Worm (Caenorhabditis elegans): Measurements from ENCODE around the gene gst-39.
"Not testable (repeated sequence)": the region's sequence is repeated elsewhere in the genome, so short reads cannot be mapped to it uniquely, and the experiment has no call there.

gst-39 gene

ce11 chrII:15171816-15172215, at the start of gene gst-39:
Gene gst-39, minus strand, starts transcription at chrII:15171916.
- TF ChIP-seq tbx-8 (GFP tag; optimal IDR thresholded peaks at IDR 0.05); mls-2 (tag; optimal IDR thresholded peaks at IDR 0.05); bed-3 (GFP tag; optimal IDR thresholded peaks at IDR 0.05): not testable (repeated sequence)

- no peak for TF ChIP-seq lin-32 (GFP tag; optimal IDR thresholded peaks at IDR 0.05)
- no peak for TF ChIP-seq elt-1 (tag; optimal IDR thresholded peaks at IDR 0.05; ENCODE audit: borderline replicate concordance, insufficient read depth)
- no peak for TF ChIP-seq mab-5 (tag; optimal IDR thresholded peaks at IDR 0.05)
- TF ChIP-seq elt-3 (tag; optimal IDR thresholded peaks at IDR 0.05) = no peak
Measured at ce11 chrII:15220116-15220515, 48.4 kb upstream of the gst-39 start.

- TF ChIP-seq blmp-1 (tag; optimal IDR thresholded peaks at IDR 0.05) = no peak
- no peak for TF ChIP-seq lin-32 (GFP tag; optimal IDR thresholded peaks at IDR 0.05)
- no peak for TF ChIP-seq nhr-12 (tag; optimal IDR thresholded peaks at IDR 0.05)
- peak; percentile 67 for TF ChIP-seq pha-4 (tag; optimal IDR thresholded peaks at IDR 0.05)
- TF ChIP-seq M03D4.4 (tag; optimal IDR thresholded peaks at IDR 0.05) = no peak
- TF ChIP-seq flh-1 (GFP tag; optimal IDR thresholded peaks at IDR 0.05) = no peak
Measured at ce11 chrII:15219033-15219432, 47.3 kb upstream of the gst-39 start.

ce11 chrII:15218609-15219008, 46.9 kb upstream of the gst-39 start:
- no peak for TF ChIP-seq ces-1 (GFP tag; optimal IDR thresholded peaks at IDR 0.05)
- no peak for TF ChIP-seq unc-62 (GFP tag; optimal IDR thresholded peaks at IDR 0.05)
- TF ChIP-seq nhr-28 (tag; optimal IDR thresholded peaks at IDR 0.05) = no peak
- no peak for TF ChIP-seq nhr-2 (tag; optimal IDR thresholded peaks at IDR 0.05)
- no peak for TF ChIP-seq sem-2 (GFP tag; optimal IDR thresholded peaks at IDR 0.05)
- no peak for TF ChIP-seq lsy-2 (tag; optimal IDR thresholded peaks at IDR 0.05)
- TF ChIP-seq snpc-4 (tag; optimal IDR thresholded peaks at IDR 0.05) = no peak
- no peak for TF ChIP-seq unc-120 (tag; optimal IDR thresholded peaks at IDR 0.05; ENCODE audit: poor library complexity, severe bottlenecking)
- no peak for TF ChIP-seq flh-1 (GFP tag; optimal IDR thresholded peaks at IDR 0.05)
- TF ChIP-seq bed-3 (GFP tag; optimal IDR thresholded peaks at IDR 0.05) = no peak
- no peak for TF ChIP-seq hlh-1 (tag; optimal IDR thresholded peaks at IDR 0.05)
- TF ChIP-seq nhr-12 (tag; optimal IDR thresholded peaks at IDR 0.05) = no peak
- no peak for TF ChIP-seq mep-1 (tag; optimal IDR thresholded peaks at IDR 0.05)

- peak; percentile 33 for TF ChIP-seq sem-2 (GFP tag; optimal IDR thresholded peaks at IDR 0.05)
- no peak for TF ChIP-seq nhr-12 (tag; optimal IDR thresholded peaks at IDR 0.05)
- TF ChIP-seq blmp-1 (tag; optimal IDR thresholded peaks at IDR 0.05) = peak; percentile 95
- TF ChIP-seq mls-2 (tag; optimal IDR thresholded peaks at IDR 0.05) = peak; percentile 34
- TF ChIP-seq lin-13 (tag; optimal IDR thresholded peaks at IDR 0.05) = no peak
- TF ChIP-seq mep-1 (tag; optimal IDR thresholded peaks at IDR 0.05) = no peak
- no peak for TF ChIP-seq ceh-43 (GFP tag; optimal IDR thresholded peaks at IDR 0.05)
- peak; percentile 23 for TF ChIP-seq lin-32 (GFP tag; optimal IDR thresholded peaks at IDR 0.05)
- no peak for TF ChIP-seq pha-4 (tag; optimal IDR thresholded peaks at IDR 0.05)
- TF ChIP-seq ceh-83 (GFP tag; optimal IDR thresholded peaks at IDR 0.05) = no peak
- TF ChIP-seq mab-5 (tag; optimal IDR thresholded peaks at IDR 0.05) = no peak
- no peak for TF ChIP-seq cnd-1 (tag; optimal IDR thresholded peaks at IDR 0.05)
- no peak for TF ChIP-seq unc-39 (tag; optimal IDR thresholded peaks at IDR 0.05)
- TF ChIP-seq unc-62 (GFP tag; optimal IDR thresholded peaks at IDR 0.05) = no peak
- TF ChIP-seq sptf-1 (tag; optimal IDR thresholded peaks at IDR 0.05) = peak; percentile 74
- TF ChIP-seq unc-120 (tag; optimal IDR thresholded peaks at IDR 0.05; ENCODE audit: poor library complexity, severe bottlenecking) = no peak
- peak; percentile 39 for TF ChIP-seq M03D4.4 (tag; optimal IDR thresholded peaks at IDR 0.05)
- TF ChIP-seq bed-3 (GFP tag; optimal IDR thresholded peaks at IDR 0.05) = peak; percentile 24
- peak; percentile 66 for TF ChIP-seq elt-1 (tag; optimal IDR thresholded peaks at IDR 0.05; ENCODE audit: borderline replicate concordance, insufficient read depth)
- TF ChIP-seq tbx-8 (GFP tag; optimal IDR thresholded peaks at IDR 0.05) = no peak
- TF ChIP-seq nhr-76 (tag; optimal IDR thresholded peaks at IDR 0.05) = no peak
- peak; percentile 98 for TF ChIP-seq ham-2 (GFP tag; optimal IDR thresholded peaks at IDR 0.05)
- TF ChIP-seq elt-3 (tag; optimal IDR thresholded peaks at IDR 0.05) = no peak
- TF ChIP-seq zip-8 (tag; optimal IDR thresholded peaks at IDR 0.05) = no peak
- TF ChIP-seq flh-1 (GFP tag; optimal IDR thresholded peaks at IDR 0.05) = no peak
- no peak for TF ChIP-seq snpc-4 (tag; optimal IDR thresholded peaks at IDR 0.05)
- TF ChIP-seq drap-1 (GFP tag; optimal IDR thresholded peaks at IDR 0.05) = no peak
- TF ChIP-seq nhr-28 (tag; optimal IDR thresholded peaks at IDR 0.05) = no peak
Measured at ce11 chrII:15217949-15218348, 46.2 kb upstream of the gst-39 start.

Data from whole organism, mixed stage, embryonic.